Worm (Caenorhabditis elegans) whole organism, young adult: Measurements from ENCODE around the gene srr-10.

Experiments used
- B0336.3 ChIP-seq: fragments of 200-800 bp; sonication (Bioruptor generic); IDR thresholded peaks from 2 replicates; pipeline ENCODE4 v1.3.6; 2022; ENCODE audit warnings: missing genetic modification characterization, missing compliant biosample characterization
- C17E4.6 ChIP-seq: fragments of 200-800 bp; sonication (Bioruptor generic); IDR thresholded peaks from 2 replicates; pipeline ENCODE4 v1.3.6; 2022; ENCODE audit warnings: missing genetic modification reagents, missing genetic modification characterization, missing compliant biosample characterization
- F23B12.7 ChIP-seq: sonication (generic microtip); optimal IDR thresholded peaks from 2 replicates; lab custom pipeline; 2017; ENCODE audit warnings: missing genetic modification characterization, mild to moderate bottlenecking, missing compliant biosample characterization, antibody characterized with exemption, moderate library complexity; ENCODE audit not compliant: insufficient read depth
- K12H6.12 ChIP-seq: fragments of 200-800 bp; sonication (Bioruptor generic); optimal IDR thresholded peaks from 2 replicates; lab custom pipeline; 2018; ENCODE audit warnings: mild to moderate bottlenecking, missing genetic modification characterization, missing compliant biosample characterization
- T26A5.8 ChIP-seq: sonication (generic microtip); optimal IDR thresholded peaks from 2 replicates; lab custom pipeline; 2016; ENCODE audit warnings: missing genetic modification characterization, missing compliant biosample characterization
- Y53F4B.3 ChIP-seq: fragments of 200-800 bp; sonication (Bioruptor generic); IDR thresholded peaks from 2 replicates; pipeline ENCODE4 v1.3.6; 2022; ENCODE audit warnings: missing genetic modification reagents, missing genetic modification characterization, missing compliant biosample characterization
- Y95B8A.8 ChIP-seq: fragments of 200-800 bp; sonication (Bioruptor generic); IDR thresholded peaks from 2 replicates; pipeline ENCODE4 v1.3.6; 2022; ENCODE audit warnings: missing genetic modification reagents, missing genetic modification characterization, missing compliant biosample characterization
- ama-1 ChIP-seq, 3 experiments: fragments of 150-350 bp in 1 of 3; sonication (generic microtip) in 2 of 3; optimal IDR thresholded peaks; 2 replicates each; lab custom pipeline; 2014 to 2018; ENCODE audit warnings: missing biosample characterization in 2 of 3, missing genetic modification characterization in 2 of 3, missing genetic modification reagents in 2 of 3
- attf-3 ChIP-seq: fragments of 200-800 bp; sonication (Bioruptor generic); conservative IDR thresholded peaks from 2 replicates; pipeline ENCODE4 v1.3.6; 2022; ENCODE audit warnings: missing genetic modification reagents, missing genetic modification characterization, missing compliant biosample characterization
- bed-1 ChIP-seq: fragments of 200-800 bp; sonication (Bioruptor generic); IDR thresholded peaks from 2 replicates; pipeline ENCODE4 v1.3.6; 2022; ENCODE audit warnings: missing genetic modification reagents, missing genetic modification characterization, missing compliant biosample characterization
- bed-2 ChIP-seq: fragments of 200-800 bp; sonication (Bioruptor generic); IDR thresholded peaks from 2 replicates; pipeline ENCODE4 v1.3.6; 2022; ENCODE audit warnings: missing genetic modification reagents, missing genetic modification characterization, missing compliant biosample characterization
- ceh-58 ChIP-seq: fragments of 200-800 bp; sonication (Bioruptor generic); IDR thresholded peaks from 2 replicates; pipeline ENCODE4 v1.3.6; 2022; ENCODE audit warnings: missing genetic modification characterization, missing compliant biosample characterization
- ceh-91 ChIP-seq: fragments of 200-800 bp; sonication (Bioruptor generic); IDR thresholded peaks from 2 replicates; pipeline ENCODE4 v1.3.6; 2022; ENCODE audit warnings: missing genetic modification reagents, missing genetic modification characterization, missing compliant biosample characterization
- chd-7 ChIP-seq: sonication (generic microtip); optimal IDR thresholded peaks from 2 replicates; lab custom pipeline; 2016; ENCODE audit warnings: mild to moderate bottlenecking, missing genetic modification characterization, moderate library complexity, missing compliant biosample characterization
- dpl-1 ChIP-seq: fragments of 150-350 bp; optimal IDR thresholded peaks from 2 replicates; lab custom pipeline; 2014; ENCODE audit warnings: missing biosample characterization, missing genetic modification reagents, missing genetic modification characterization
- efl-1 ChIP-seq: fragments of 150-350 bp; optimal IDR thresholded peaks from 2 replicates; lab custom pipeline; 2014; ENCODE audit warnings: missing biosample characterization, missing genetic modification reagents, missing genetic modification characterization
- egrh-3 ChIP-seq: fragments of 200-800 bp; sonication (Bioruptor generic); IDR thresholded peaks from 2 replicates; pipeline ENCODE4 v1.3.6; 2022; ENCODE audit warnings: missing genetic modification reagents, missing genetic modification characterization, missing compliant biosample characterization
- ets-4 ChIP-seq: fragments of 200-800 bp; sonication (Bioruptor generic); optimal IDR thresholded peaks from 2 replicates; lab custom pipeline; 2018; ENCODE audit warnings: mild to moderate bottlenecking, missing genetic modification characterization, missing compliant biosample characterization
- gei-17 ChIP-seq: fragments of 200-800 bp; sonication (Bioruptor generic); optimal IDR thresholded peaks from 2 replicates; lab custom pipeline; 2018; ENCODE audit warnings: mild to moderate bottlenecking, missing genetic modification characterization, missing compliant biosample characterization
- him-1 ChIP-seq: sonication (generic microtip); optimal IDR thresholded peaks from 2 replicates; lab custom pipeline; 2016; ENCODE audit warnings: missing genotype, missing genetic modification reagents, missing genetic modification characterization, missing compliant biosample characterization
- hmg-1.2 ChIP-seq: fragments of 200-800 bp; sonication (Bioruptor generic); IDR thresholded peaks from 2 replicates; pipeline ENCODE4 v1.3.6; 2022; ENCODE audit warnings: missing genetic modification reagents, missing genetic modification characterization, missing compliant biosample characterization
- hmg-20 ChIP-seq: fragments of 200-800 bp; sonication (Bioruptor generic); IDR thresholded peaks from 2 replicates; pipeline ENCODE4 v1.3.6; 2022; ENCODE audit warnings: missing genetic modification reagents, missing genetic modification characterization, missing compliant biosample characterization
- hrde-1 ChIP-seq: sonication (generic microtip); optimal IDR thresholded peaks from 2 replicates; lab custom pipeline; 2016; ENCODE audit warnings: missing genetic modification characterization, mild to moderate bottlenecking, missing compliant biosample characterization, moderate library complexity, missing genotype, missing genetic modification reagents, borderline replicate concordance
- hsf-1 ChIP-seq: fragments of 200-800 bp; sonication (Bioruptor generic); IDR thresholded peaks from 2 replicates; pipeline ENCODE4 v1.3.6; 2022; ENCODE audit warnings: missing genetic modification reagents, missing genetic modification characterization, missing compliant biosample characterization
- let-607 ChIP-seq, 2 experiments: fragments of 200-800 bp in 1 of 2; sonication (Bioruptor generic) in 1 of 2; sonication (generic microtip) in 1 of 2; optimal IDR thresholded peaks; 2 replicates each; lab custom pipeline; 2016 to 2018; ENCODE audit warnings: mild to moderate bottlenecking in 2 of 2, missing compliant biosample characterization in 2 of 2, missing genetic modification characterization in 2 of 2, moderate library complexity in 2 of 2, missing genotype in 1 of 2
- lin-35 ChIP-seq, 3 experiments: fragments of 150-350 bp in 2 of 3; sonication (generic microtip) in 1 of 3; optimal IDR thresholded peaks; 2 replicates each; lab custom pipeline; 2014 to 2018; ENCODE audit warnings: missing biosample characterization in 3 of 3, missing genetic modification characterization in 3 of 3, missing genetic modification reagents in 3 of 3
- lin-54 ChIP-seq: fragments of 200-800 bp; sonication (Bioruptor generic); optimal IDR thresholded peaks from 2 replicates; lab custom pipeline; 2018; ENCODE audit warnings: mild to moderate bottlenecking, missing genetic modification characterization, missing compliant biosample characterization
- lir-1 ChIP-seq: fragments of 200-800 bp; sonication (Bioruptor generic); conservative IDR thresholded peaks from 2 replicates; pipeline ENCODE4 v1.3.6; 2022; ENCODE audit warnings: missing genetic modification reagents, missing genetic modification characterization, missing compliant biosample characterization
- lsl-1 ChIP-seq: fragments of 200-800 bp; sonication (Bioruptor generic); optimal IDR thresholded peaks from 2 replicates; lab custom pipeline; 2018; ENCODE audit warnings: mild to moderate bottlenecking, missing genetic modification characterization, moderate library complexity, missing compliant biosample characterization
- madf-8 ChIP-seq: fragments of 200-800 bp; sonication (Bioruptor generic); conservative IDR thresholded peaks from 2 replicates; pipeline ENCODE4 v1.3.6; 2022; ENCODE audit warnings: missing genetic modification reagents, missing genetic modification characterization, missing compliant biosample characterization
- mel-28 ChIP-seq: sonication (generic microtip); optimal IDR thresholded peaks from 2 replicates; lab custom pipeline; 2016; ENCODE audit warnings: borderline replicate concordance, mild to moderate bottlenecking, missing genetic modification characterization, missing compliant biosample characterization
- mxl-1 ChIP-seq: sonication (generic microtip); optimal IDR thresholded peaks from 2 replicates; lab custom pipeline; 2016; ENCODE audit warnings: missing genetic modification characterization, missing compliant biosample characterization
- nfya-1 ChIP-seq: sonication (generic microtip); optimal IDR thresholded peaks from 2 replicates; lab custom pipeline; 2017; ENCODE audit warnings: antibody characterized with exemption, missing compliant biosample characterization, missing genetic modification characterization, borderline replicate concordance; ENCODE audit not compliant: insufficient read depth
- nhr-120 ChIP-seq: fragments of 200-800 bp; sonication (Bioruptor generic); IDR thresholded peaks from 2 replicates; pipeline ENCODE4 v1.3.6; 2022; ENCODE audit warnings: missing genetic modification characterization, missing compliant biosample characterization
- nhr-27 ChIP-seq: fragments of 200-800 bp; sonication (Bioruptor generic); optimal IDR thresholded peaks from 2 replicates; lab custom pipeline; 2018; ENCODE audit warnings: mild to moderate bottlenecking, missing genetic modification characterization, moderate library complexity, missing compliant biosample characterization
- pha-4 ChIP-seq: fragments of 150-350 bp; sonication (generic microtip); optimal IDR thresholded peaks from 2 replicates; lab custom pipeline; 2014; ENCODE audit warnings: missing biosample characterization, missing genetic modification reagents, missing genetic modification characterization
- repo-1 ChIP-seq: sonication (generic microtip); optimal IDR thresholded peaks from 2 replicates; lab custom pipeline; 2017; ENCODE audit warnings: mild to moderate bottlenecking, missing genetic modification characterization, missing compliant biosample characterization
- rpc-1 ChIP-seq, 2 experiments: fragments of 150-350 bp in 1 of 2; sonication (generic microtip) in 1 of 2; optimal IDR thresholded peaks; 2 replicates each; lab custom pipeline; 2014 to 2018; ENCODE audit warnings: missing biosample characterization in 1 of 2, missing genetic modification characterization in 1 of 2, missing genetic modification reagents in 1 of 2, missing genotype in 1 of 2
- sdz-38 ChIP-seq: sonication (generic microtip); optimal IDR thresholded peaks from 2 replicates; lab custom pipeline; 2016; ENCODE audit warnings: missing genotype, missing genetic modification characterization, missing compliant biosample characterization
- sptf-2 ChIP-seq: fragments of 200-800 bp; sonication (Bioruptor generic); optimal IDR thresholded peaks from 2 replicates; lab custom pipeline; 2018; ENCODE audit warnings: mild to moderate bottlenecking, missing genetic modification characterization, missing compliant biosample characterization
- tbp1 ChIP-seq: fragments of 200-800 bp; sonication (Bioruptor generic); optimal IDR thresholded peaks from 2 replicates; lab custom pipeline; 2018; ENCODE audit warnings: mild to moderate bottlenecking, missing genetic modification characterization, missing compliant biosample characterization
- tbx-9 ChIP-seq: sonication (generic microtip); optimal IDR thresholded peaks from 2 replicates; lab custom pipeline; 2016; ENCODE audit warnings: borderline replicate concordance, missing genetic modification characterization, inconsistent platforms, missing compliant biosample characterization
- unc-130 ChIP-seq: sonication (generic microtip); optimal IDR thresholded peaks from 2 replicates; lab custom pipeline; 2016; ENCODE audit warnings: missing genetic modification reagents, missing genetic modification characterization, missing compliant biosample characterization
- zfh-2 ChIP-seq: fragments of 200-800 bp; sonication (Bioruptor generic); conservative IDR thresholded peaks from 2 replicates; pipeline ENCODE4 v1.3.6; 2022; ENCODE audit warnings: missing genetic modification reagents, missing genetic modification characterization, missing compliant biosample characterization
- ztf-22 ChIP-seq: fragments of 200-800 bp; sonication (Bioruptor generic); optimal IDR thresholded peaks from 2 replicates; lab custom pipeline; 2018; ENCODE audit warnings: mild to moderate bottlenecking, missing genetic modification characterization, moderate library complexity, missing compliant biosample characterization
- ztf-28 ChIP-seq: fragments of 200-800 bp; sonication (Bioruptor generic); IDR thresholded peaks from 2 replicates; pipeline ENCODE4 v1.3.6; 2022; ENCODE audit warnings: missing genetic modification reagents, missing genetic modification characterization, missing compliant biosample characterization
- ztf-6 ChIP-seq: fragments of 200-800 bp; sonication (Bioruptor generic); IDR thresholded peaks from 2 replicates; pipeline ENCODE4 v1.3.6; 2022; ENCODE audit warnings: missing genetic modification reagents, missing genetic modification characterization, missing compliant biosample characterization

The srr-10 gene

DNA sequence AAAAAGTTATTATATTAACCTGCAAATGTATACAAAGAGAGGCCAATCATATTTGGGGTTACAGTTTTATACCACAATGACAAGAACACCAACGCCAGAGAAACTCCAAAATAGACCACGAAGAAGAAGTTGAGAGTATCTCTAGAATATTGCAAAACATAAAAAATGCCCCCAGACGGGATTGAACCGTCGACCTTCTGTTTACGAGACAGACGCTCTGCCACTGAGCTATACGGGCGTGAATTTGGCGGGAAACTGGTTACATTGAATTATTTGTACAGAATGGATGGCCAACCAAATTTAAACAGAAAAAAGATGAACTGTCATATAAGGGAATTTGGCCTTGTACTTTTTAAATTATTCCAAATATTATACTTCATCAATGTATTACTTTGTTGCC is 4.9 kb upstream of the srr-10 start (continued):
- peak; percentile 57; the same call in 1 of the 2 replicates for TF ChIP-seq hsf-1 (GFP tag; lab: Robert Waterston, UW)
- TF ChIP-seq nhr-27 (tag; lab: Kevin White, UChicago): no peak
- no peak for TF ChIP-seq ets-4 (GFP tag; lab: Kevin White, UChicago)
- TF ChIP-seq bed-1 (GFP tag; lab: Robert Waterston, UW): no peak
- peak; percentile 86 for TF ChIP-seq tbp1 (GFP tag; lab: Kevin White, UChicago)
- no peak for TF ChIP-seq ztf-6 (GFP tag; lab: Robert Waterston, UW)
- TF ChIP-seq ama-1 (optimal IDR thresholded peaks at IDR 0.05; lab: Kevin White, UChicago): no peak
- TF ChIP-seq ama-1 (GFP tag; optimal IDR thresholded peaks at IDR 0.05; lab: Kevin White, UChicago): peak in 1 of 2 experiments; percentile 50
- 0 out of 2 replicates have a peak, but pooled peaks have one; percentile 24 for TF ChIP-seq ztf-28 (GFP tag; lab: Robert Waterston, UW)
- TF ChIP-seq nhr-120 (GFP tag; lab: Robert Waterston, UW): no peak
- TF ChIP-seq rpc-1 (optimal IDR thresholded peaks at IDR 0.05; lab: Kevin White, UChicago): peak; percentile 54
- peak; percentile 74 for TF ChIP-seq rpc-1 (tag; optimal IDR thresholded peaks at IDR 0.05; lab: Kevin White, UChicago)
- no peak for TF ChIP-seq T26A5.8 (tag; lab: Kevin White, UChicago)
- no peak for TF ChIP-seq zfh-2 (GFP tag; lab: Robert Waterston, UW)
- no peak for TF ChIP-seq bed-2 (GFP tag; lab: Robert Waterston, UW)
- no peak for TF ChIP-seq unc-130
- TF ChIP-seq repo-1 (tag; lab: Kevin White, UChicago): no peak
- no peak for TF ChIP-seq dpl-1 (GFP tag; lab: Kevin White, UChicago)
- no peak for TF ChIP-seq sptf-2 (GFP tag; lab: Kevin White, UChicago)
- peak; percentile 29 for TF ChIP-seq lin-54 (GFP tag; lab: Kevin White, UChicago)
- no peak for TF ChIP-seq ceh-91 (GFP tag; lab: Robert Waterston, UW)
- TF ChIP-seq efl-1: no peak
- 0 out of 2 replicates have a peak, but pooled peaks have one; percentile 18 for TF ChIP-seq B0336.3 (GFP tag; lab: Robert Waterston, UW)
- TF ChIP-seq mel-28 (tag; lab: Kevin White, UChicago): no peak
- TF ChIP-seq Y95B8A.8 (GFP tag; lab: Robert Waterston, UW): no peak
- no peak for TF ChIP-seq lir-1
- no peak for TF ChIP-seq sdz-38 (tag; lab: Kevin White, UChicago)
- no peak for TF ChIP-seq let-607 (tag; optimal IDR thresholded peaks at IDR 0.05; lab: Kevin White, UChicago)
- peak; percentile 49 for TF ChIP-seq K12H6.12 (tag; lab: Kevin White, UChicago)
- no peak for TF ChIP-seq ceh-58
- no peak for TF ChIP-seq Y53F4B.3 (GFP tag; lab: Robert Waterston, UW)
- no peak for TF ChIP-seq lin-35 (GFP tag; optimal IDR thresholded peaks at IDR 0.05; lab: Kevin White, UChicago)
- no peak for TF ChIP-seq ztf-22
- no peak for TF ChIP-seq tbx-9
- peak; percentile 5 for TF ChIP-seq F23B12.7 (tag; lab: Kevin White, UChicago)
- TF ChIP-seq egrh-3 (GFP tag; lab: Robert Waterston, UW): no peak
- no peak for TF ChIP-seq gei-17 (GFP tag; lab: Kevin White, UChicago)
- TF ChIP-seq hmg-20 (GFP tag; lab: Robert Waterston, UW): no peak
- TF ChIP-seq nfya-1 (tag; lab: Kevin White, UChicago): no peak
- no peak for TF ChIP-seq madf-8
- TF ChIP-seq lsl-1 (GFP tag; lab: Kevin White, UChicago): peak; percentile 12
- TF ChIP-seq pha-4 (tag; lab: Kevin White, UChicago): no peak
- no peak for TF ChIP-seq C17E4.6 (GFP tag; lab: Robert Waterston, UW)
- TF ChIP-seq hrde-1 (tag; lab: Kevin White, UChicago): no peak
- peak; percentile 32 for TF ChIP-seq chd-7 (tag; lab: Kevin White, UChicago)
- no peak for TF ChIP-seq attf-3 (GFP tag; lab: Robert Waterston, UW)
- TF ChIP-seq mxl-1 (tag; lab: Kevin White, UChicago): no peak
- peak; percentile 28 for TF ChIP-seq him-1 (tag; lab: Kevin White, UChicago)
- TF ChIP-seq hmg-1.2 (GFP tag; lab: Robert Waterston, UW): peak; percentile 42; the same call in 1 of the 2 replicates
